Worm (Caenorhabditis elegans) whole organism, L2 larva: ENCODE measurements around the gene F58D12.3.

ENCODE experiments used
- alr-1 ChIP-seq: fragments of 150-350 bp; optimal IDR thresholded peaks from 2 replicates; lab custom pipeline; 2014; ENCODE audit warnings: missing biosample characterization, missing genetic modification characterization
- elt-3 ChIP-seq: sonication (generic microtip); optimal IDR thresholded peaks from 2 replicates; lab custom pipeline; 2017; ENCODE audit warnings: missing biosample characterization, missing genetic modification characterization
- fos-1 ChIP-seq: fragments of 150-350 bp; optimal IDR thresholded peaks from 2 replicates; lab custom pipeline; 2014; ENCODE audit warnings: missing biosample characterization, missing genetic modification characterization
- nhr-25 ChIP-seq: fragments of 150-350 bp; sonication (generic microtip); optimal IDR thresholded peaks from 3 replicates; lab custom pipeline; 2014; ENCODE audit warnings: missing biosample characterization, missing genetic modification characterization
- zag-1 ChIP-seq: fragments of 150-350 bp; optimal IDR thresholded peaks from 2 replicates; lab custom pipeline; 2014; ENCODE audit warnings: missing biosample characterization, missing genetic modification characterization

- TF ChIP-seq nhr-25 (tag; lab: Kevin White, UChicago) (no peak), zag-1 (no peak), fos-1 (tag; lab: Kevin White, UChicago) (no peak), alr-1 (no peak), elt-3 (tag; lab: Kevin White, UChicago) (no peak)
Measured at ce11 chrV:14097358-14097757, 39.7 kb downstream of the F58D12.3 start.
